Worm (Caenorhabditis elegans): Measurements from ENCODE around the gene npr-41.

ce11 chrII:11535924-11536323 is 25.5 kb downstream of the npr-41 start:
- TF ChIP-seq lin-13 (GFP tag; optimal IDR thresholded peaks at IDR 0.05) (no peak), lin-39 (tag; optimal IDR thresholded peaks at IDR 0.05) (no peak), dmd-4 (tag; optimal IDR thresholded peaks at IDR 0.05) (no peak), lsy-2 (tag; optimal IDR thresholded peaks at IDR 0.05) (no peak), fos-1 (tag; optimal IDR thresholded peaks at IDR 0.05) (no peak)

Measured in whole organism, L2 larva.